Worm (Caenorhabditis elegans) whole organism, L2 larva: Measurements from ENCODE around the gene Y110A2AL.2.

Experiments
- blmp-1 ChIP-seq: sonication (generic microtip); optimal IDR thresholded peaks from 2 replicates; lab custom pipeline; 2017; ENCODE audit warnings: missing genetic modification characterization, mild to moderate bottlenecking, missing compliant biosample characterization, antibody characterized with exemption, moderate library complexity; ENCODE audit not compliant: insufficient read depth
- egl-27 ChIP-seq: sonication (generic microtip); optimal IDR thresholded peaks from 3 replicates; lab custom pipeline; 2017; ENCODE audit warnings: missing biosample characterization, missing genetic modification reagents, missing genetic modification characterization
- elt-3 ChIP-seq: sonication (generic microtip); optimal IDR thresholded peaks from 2 replicates; lab custom pipeline; 2017; ENCODE audit warnings: missing biosample characterization, missing genetic modification characterization
- fos-1 ChIP-seq: fragments of 150-350 bp; optimal IDR thresholded peaks from 2 replicates; lab custom pipeline; 2014; ENCODE audit warnings: missing biosample characterization, missing genetic modification characterization
- gmeb-1 ChIP-seq: fragments of 150-350 bp; optimal IDR thresholded peaks from 2 replicates; lab custom pipeline; 2014; ENCODE audit warnings: missing biosample characterization, missing genetic modification characterization
- lin-39 ChIP-seq: fragments of 150-350 bp; optimal IDR thresholded peaks from 2 replicates; lab custom pipeline; 2014; ENCODE audit warnings: missing biosample characterization, missing genetic modification reagents, missing genetic modification characterization
- nhr-11 ChIP-seq: fragments of 150-350 bp; optimal IDR thresholded peaks from 2 replicates; lab custom pipeline; 2014; ENCODE audit warnings: missing biosample characterization, missing genetic modification characterization
- nhr-237 ChIP-seq: fragments of 150-350 bp; optimal IDR thresholded peaks from 2 replicates; lab custom pipeline; 2014; ENCODE audit warnings: missing biosample characterization, missing genetic modification characterization
- skn-1 ChIP-seq: sonication (generic microtip); optimal IDR thresholded peaks from 2 replicates; lab custom pipeline; 2017; ENCODE audit warnings: missing biosample characterization, missing genetic modification characterization
- unc-39 ChIP-seq: fragments of 150-350 bp; optimal IDR thresholded peaks from 2 replicates; lab custom pipeline; 2014; ENCODE audit warnings: missing biosample characterization, missing genetic modification characterization
- zag-1 ChIP-seq: fragments of 150-350 bp; optimal IDR thresholded peaks from 2 replicates; lab custom pipeline; 2014; ENCODE audit warnings: missing biosample characterization, missing genetic modification characterization
- ztf-4 ChIP-seq: fragments of 150-350 bp; optimal IDR thresholded peaks from 2 replicates; lab custom pipeline; 2014; ENCODE audit warnings: missing biosample characterization, missing genetic modification characterization

- no peak for TF ChIP-seq egl-27 (tag; lab: Kevin White, UChicago)
- no peak for TF ChIP-seq skn-1 (tag; lab: Kevin White, UChicago)
- no peak for TF ChIP-seq gmeb-1
- no peak for TF ChIP-seq nhr-11
- TF ChIP-seq ztf-4 (tag; lab: Kevin White, UChicago): no peak
- TF ChIP-seq lin-39 (tag; lab: Kevin White, UChicago): no peak
- no peak for TF ChIP-seq unc-39 (tag; lab: Kevin White, UChicago)
- TF ChIP-seq elt-3 (tag; lab: Kevin White, UChicago): no peak
- no peak for TF ChIP-seq blmp-1 (tag; lab: Kevin White, UChicago)
- TF ChIP-seq zag-1 (tag; lab: Kevin White, UChicago): no peak
- no peak for TF ChIP-seq nhr-237 (tag; lab: Kevin White, UChicago)
- TF ChIP-seq fos-1: no peak
Observed at ce11 chrII:2827859-2828403, 39.9 kb upstream of the Y110A2AL.2 start, which contains the start of gene K12H6.8.
